Fruit fly (Drosophila melanogaster): ENCODE data around the gene Eig71Eg.

DNA sequence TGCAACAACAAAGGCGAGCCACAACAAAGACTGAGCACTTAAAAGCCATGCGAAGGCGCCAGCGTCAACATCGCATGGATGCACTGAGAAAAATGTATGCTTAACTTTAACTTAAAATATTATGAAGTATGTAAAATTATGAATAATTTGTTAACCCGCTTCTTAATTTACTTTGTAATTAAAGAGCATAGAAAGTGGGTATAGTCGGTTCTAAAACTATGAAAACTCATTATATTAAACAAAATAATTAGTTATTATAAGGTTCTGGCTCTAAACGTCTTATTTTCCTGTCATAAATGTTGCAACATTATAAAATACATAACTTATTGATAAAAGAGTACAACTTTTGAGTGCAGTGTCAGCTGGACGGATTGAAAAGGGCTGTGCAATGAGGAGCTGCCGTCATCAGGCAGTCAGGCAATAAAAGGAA lies 15.8 kb upstream of the Eig71Eg start:
- no peak for TF ChIP-seq CG8478 (optimal IDR thresholded peaks at IDR 0.05)
- no peak for TF ChIP-seq Dll (optimal IDR thresholded peaks at IDR 0.05)
- TF ChIP-seq psq (optimal IDR thresholded peaks at IDR 0.05) = no peak
- TF ChIP-seq EcR (GFP tag; optimal IDR thresholded peaks at IDR 0.05) = no peak

Data from whole organism.